Worm (Caenorhabditis elegans): Measurements from ENCODE around the gene F32D8.1.

ce11 chrV:10839398-10839797 lies 41.2 kb upstream of the F32D8.1 start:
- TF ChIP-seq cog-1 (tag; optimal IDR thresholded peaks at IDR 0.05): no peak
- no peak for TF ChIP-seq tab-1 (GFP tag; IDR thresholded peaks at IDR 0.05)
- no peak for TF ChIP-seq flt-1 (GFP tag; IDR thresholded peaks at IDR 0.05)
- no peak for TF ChIP-seq ztf-29 (GFP tag; IDR thresholded peaks at IDR 0.05)
- TF ChIP-seq ztf-23 (GFP tag; IDR thresholded peaks at IDR 0.05): no peak

All from whole organism, midembryonic.